Fruit fly (Drosophila melanogaster) whole organism, prepupa: ENCODE results near the gene CG45490.

Experiments
- CG10631 ChIP-seq: fragments of 200-800 bp; sonication (Bioruptor generic); optimal IDR thresholded peaks from 2 replicates; lab custom pipeline; 2016; ENCODE audit warnings: missing biosample characterization, missing genetic modification characterization
- CG10669 ChIP-seq: fragments of 200-800 bp; sonication (Bioruptor generic); optimal IDR thresholded peaks from 3 replicates; lab custom pipeline; 2018; ENCODE audit warnings: missing biosample characterization, mild to moderate bottlenecking, missing genetic modification characterization, moderate library complexity
- CG11294 ChIP-seq: fragments of 200-800 bp; sonication (Bioruptor generic); IDR thresholded peaks from 2 replicates; pipeline ENCODE4 v1.3.6; 2022; ENCODE audit warnings: missing biosample characterization, missing genetic modification characterization
- CG11762 ChIP-seq: fragments of 200-800 bp; sonication (Bioruptor generic); optimal IDR thresholded peaks from 3 replicates; lab custom pipeline; 2016; ENCODE audit warnings: missing biosample characterization, missing genetic modification characterization; ENCODE audit not compliant: insufficient read depth
- CG11902 ChIP-seq: fragments of 200-800 bp; sonication (Bioruptor generic); optimal IDR thresholded peaks from 3 replicates; lab custom pipeline; 2016; ENCODE audit warnings: missing biosample characterization, missing genetic modification characterization
- CG15336 ChIP-seq: fragments of 200-800 bp; sonication (Bioruptor generic); IDR thresholded peaks from 2 replicates; pipeline ENCODE4 v1.3.6; 2022; ENCODE audit warnings: missing biosample characterization, missing genetic modification characterization
- CG1621 ChIP-seq: fragments of 200-800 bp; sonication (Bioruptor generic); optimal IDR thresholded peaks from 3 replicates; lab custom pipeline; 2018; ENCODE audit warnings: missing biosample characterization, mild to moderate bottlenecking, missing genetic modification characterization
- CG16779 ChIP-seq: fragments of 200-800 bp; sonication (Bioruptor generic); optimal IDR thresholded peaks from 3 replicates; lab custom pipeline; 2017; ENCODE audit warnings: missing biosample characterization, mild to moderate bottlenecking, missing genetic modification characterization
- CG3032 ChIP-seq: fragments of 200-800 bp; optimal IDR thresholded peaks from 2 replicates; lab custom pipeline; 2019; ENCODE audit warnings: missing biosample characterization, mild to moderate bottlenecking, missing genetic modification characterization, moderate library complexity
- CG3919 ChIP-seq: fragments of 200-800 bp; sonication (Bioruptor generic); optimal IDR thresholded peaks from 3 replicates; lab custom pipeline; 2016; ENCODE audit warnings: missing biosample characterization, missing genetic modification characterization
- CG6792 ChIP-seq: fragments of 200-800 bp; sonication (Bioruptor generic); optimal IDR thresholded peaks from 3 replicates; lab custom pipeline; 2016; ENCODE audit warnings: missing biosample characterization, missing genetic modification characterization
- CG6808 ChIP-seq: fragments of 200-800 bp; sonication (Bioruptor generic); optimal IDR thresholded peaks from 3 replicates; lab custom pipeline; 2017; ENCODE audit warnings: missing biosample characterization, missing genetic modification characterization, mild to moderate bottlenecking, moderate library complexity, missing genetic modification reagents
- CG7368 ChIP-seq: fragments of 200-800 bp; sonication (Bioruptor generic); optimal IDR thresholded peaks from 3 replicates; lab custom pipeline; 2016; ENCODE audit warnings: missing biosample characterization, missing genetic modification characterization
- CG8319 ChIP-seq: fragments of 200-800 bp; sonication (Bioruptor generic); optimal IDR thresholded peaks from 3 replicates; lab custom pipeline; 2016; ENCODE audit warnings: missing biosample characterization, missing genetic modification characterization
- CG9139 ChIP-seq: fragments of 200-800 bp; sonication (Bioruptor generic); optimal IDR thresholded peaks from 3 replicates; lab custom pipeline; 2017; ENCODE audit warnings: missing biosample characterization, mild to moderate bottlenecking, missing genetic modification characterization
- Eip75B ChIP-seq: fragments of 200-800 bp; sonication (Bioruptor generic); optimal IDR thresholded peaks from 3 replicates; lab custom pipeline; 2016; ENCODE audit warnings: missing biosample characterization, missing genetic modification characterization
- Eip78C ChIP-seq: fragments of 200-800 bp; sonication (Bioruptor generic); peaks from one replicate; lab custom pipeline; 2016; ENCODE audit warnings: missing biosample characterization, missing genetic modification characterization
- Eip93F ChIP-seq: fragments of 200-800 bp; sonication (Bioruptor generic); optimal IDR thresholded peaks from 2 replicates; lab custom pipeline; 2016; ENCODE audit warnings: missing biosample characterization, mild to moderate bottlenecking, missing genetic modification characterization
- Ets21C ChIP-seq: fragments of 200-800 bp; sonication (Bioruptor generic); optimal IDR thresholded peaks from 3 replicates; lab custom pipeline; 2016; ENCODE audit warnings: missing biosample characterization, missing genetic modification characterization
- Ets96B ChIP-seq: fragments of 200-800 bp; optimal IDR thresholded peaks from 2 replicates; lab custom pipeline; 2019; ENCODE audit warnings: missing biosample characterization, mild to moderate bottlenecking, missing genetic modification characterization, moderate library complexity
- Hr38 ChIP-seq: sonication (Bioruptor generic); optimal IDR thresholded peaks from 2 replicates; lab custom pipeline; 2016; ENCODE audit warnings: missing biosample characterization, missing genetic modification characterization
- Hr39 ChIP-seq: fragments of 200-800 bp; sonication (Bioruptor generic); optimal IDR thresholded peaks from 2 replicates; lab custom pipeline; 2016; ENCODE audit warnings: missing biosample characterization, missing genetic modification characterization
- Met ChIP-seq: fragments of 200-800 bp; sonication (Bioruptor generic); optimal IDR thresholded peaks from 3 replicates; lab custom pipeline; 2016; ENCODE audit warnings: missing biosample characterization, missing genetic modification characterization
- OdsH ChIP-seq: fragments of 200-800 bp; sonication (Bioruptor generic); optimal IDR thresholded peaks from 3 replicates; lab custom pipeline; 2016; ENCODE audit warnings: missing biosample characterization, missing genetic modification characterization
- Smox ChIP-seq: fragments of 200-800 bp; sonication (Bioruptor generic); optimal IDR thresholded peaks from 3 replicates; lab custom pipeline; 2016; ENCODE audit warnings: missing biosample characterization, missing genetic modification characterization
- Sox102F ChIP-seq: fragments of 200-800 bp; sonication (Bioruptor generic); optimal IDR thresholded peaks from 2 replicates; lab custom pipeline; 2016; ENCODE audit warnings: missing biosample characterization, mild to moderate bottlenecking, missing genetic modification characterization
- Sox14 ChIP-seq: fragments of 200-800 bp; sonication (Bioruptor generic); optimal IDR thresholded peaks from 3 replicates; lab custom pipeline; 2016; ENCODE audit warnings: missing biosample characterization, missing genetic modification characterization
- Sox15 ChIP-seq: fragments of 200-800 bp; sonication (Bioruptor generic); optimal IDR thresholded peaks from 3 replicates; lab custom pipeline; 2016; ENCODE audit warnings: missing biosample characterization, missing genetic modification characterization
- achi ChIP-seq: fragments of 200-800 bp; sonication (Bioruptor generic); optimal IDR thresholded peaks from 3 replicates; lab custom pipeline; 2016; ENCODE audit warnings: missing biosample characterization, missing genetic modification characterization
- cyc ChIP-seq: fragments of 200-800 bp; sonication (Bioruptor generic); optimal IDR thresholded peaks from 3 replicates; lab custom pipeline; 2016; ENCODE audit warnings: missing biosample characterization, missing genetic modification characterization
- dac ChIP-seq: fragments of 200-800 bp; sonication (Bioruptor generic); optimal IDR thresholded peaks from 2 replicates; lab custom pipeline; 2017; ENCODE audit warnings: missing biosample characterization, mild to moderate bottlenecking, missing genetic modification characterization
- eg ChIP-seq: fragments of 200-800 bp; sonication (Bioruptor generic); IDR thresholded peaks from 3 replicates; pipeline ENCODE4 v1.3.6; 2022; ENCODE audit warnings: missing biosample characterization, missing genetic modification characterization
- fkh ChIP-seq: fragments of 200-800 bp; sonication (Bioruptor generic); optimal IDR thresholded peaks from 3 replicates; lab custom pipeline; 2017; ENCODE audit warnings: missing biosample characterization, mild to moderate bottlenecking, missing genetic modification characterization, moderate library complexity
- lz ChIP-seq: fragments of 200-800 bp; sonication (Bioruptor generic); optimal IDR thresholded peaks from 3 replicates; lab custom pipeline; 2016; ENCODE audit warnings: missing biosample characterization, missing genetic modification characterization
- ss ChIP-seq, 2 experiments: fragments of 200-800 bp; sonication (Bioruptor generic); optimal IDR thresholded peaks; 2 replicates in 1 of 2; 3 replicates in 1 of 2; lab custom pipeline; 2017 to 2018; ENCODE audit warnings: mild to moderate bottlenecking in 2 of 2, missing biosample characterization in 2 of 2, missing genetic modification characterization in 2 of 2, moderate library complexity in 1 of 2
- topi ChIP-seq: fragments of 200-800 bp; sonication (Bioruptor generic); optimal IDR thresholded peaks from 3 replicates; lab custom pipeline; 2016; ENCODE audit warnings: missing biosample characterization, missing genetic modification characterization
- vri ChIP-seq: fragments of 200-800 bp; sonication (Bioruptor generic); optimal IDR thresholded peaks from 3 replicates; lab custom pipeline; 2016; ENCODE audit warnings: missing biosample characterization, mild to moderate bottlenecking, missing genetic modification characterization

The CG45490 gene

DNA sequence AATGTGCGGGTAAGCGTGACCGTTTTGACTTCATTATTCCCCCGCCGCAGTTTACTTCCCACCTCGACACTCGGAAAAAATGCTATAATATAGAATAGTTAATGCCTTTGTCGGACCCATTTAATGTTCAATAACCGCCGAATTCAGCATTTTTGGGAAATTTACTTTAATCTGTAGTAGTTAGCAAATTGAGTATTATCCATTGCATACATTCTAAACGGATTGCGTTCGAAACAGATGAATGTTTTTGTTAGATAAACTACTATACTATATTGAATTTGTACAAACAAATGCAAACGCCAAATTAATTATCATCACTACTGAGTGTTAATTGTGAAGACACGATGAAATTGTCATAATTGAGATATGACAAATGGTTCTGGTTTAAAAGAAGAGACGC lies 49.9 kb downstream of the CG45490 start (continued):
- TF ChIP-seq Hr38 (GFP tag; lab: Kevin White, UChicago) (no peak), CG9139 (no peak), CG7368 (GFP tag; lab: Kevin White, UChicago) (no peak), OdsH (GFP tag; lab: Kevin White, UChicago) (peak; percentile 32), Ets96B (tag; lab: Kevin White, UChicago) (no peak), CG8319 (no peak), CG10669 (GFP tag; lab: Kevin White, UChicago) (peak; percentile 20), CG10631 (GFP tag; lab: Kevin White, UChicago) (peak; percentile 8), CG11762 (GFP tag; lab: Kevin White, UChicago) (no peak), CG15336 (GFP tag; lab: Robert Waterston, UW) (no peak), CG3032 (tag; lab: Kevin White, UChicago) (peak; percentile 4), Eip78C (GFP tag; lab: Kevin White, UChicago) (peak; percentile 21), achi (peak; percentile 30), Sox15 (GFP tag; lab: Kevin White, UChicago) (no peak), CG1621 (tag; lab: Kevin White, UChicago) (no peak), Smox (GFP tag; lab: Kevin White, UChicago) (peak; percentile 5), Sox14 (no peak), CG6808 (GFP tag; lab: Kevin White, UChicago) (peak; percentile 25), Met (GFP tag; lab: Kevin White, UChicago) (peak; percentile 0), lz (GFP tag; lab: Kevin White, UChicago) (peak; percentile 16), dac (GFP tag; lab: Kevin White, UChicago) (no peak), eg (GFP tag; lab: Robert Waterston, UW) (no peak), Ets21C (GFP tag; lab: Kevin White, UChicago) (no peak), ss (GFP tag; optimal IDR thresholded peaks at IDR 0.05; lab: Kevin White, UChicago) (no peak), CG6792 (GFP tag; lab: Kevin White, UChicago) (peak; percentile 20), CG11294 (no peak), Eip75B (GFP tag; lab: Kevin White, UChicago) (no peak), CG11902 (GFP tag; lab: Kevin White, UChicago) (no peak), Sox102F (GFP tag; lab: Kevin White, UChicago) (no peak), CG3919 (GFP tag; lab: Kevin White, UChicago) (peak; percentile 18), CG16779 (tag; lab: Kevin White, UChicago) (no peak), Eip93F (GFP tag; lab: Kevin White, UChicago) (no peak), fkh (GFP tag; lab: Kevin White, UChicago) (no peak), vri (GFP tag; lab: Kevin White, UChicago) (no peak), topi (peak; percentile 7), cyc (GFP tag; lab: Kevin White, UChicago) (no peak), Hr39 (GFP tag; lab: Kevin White, UChicago) (no peak)
